Worm (Caenorhabditis elegans): ENCODE data around the gene F41G3.10.

- no peak for TF ChIP-seq nhr-12 (tag; optimal IDR thresholded peaks at IDR 0.05)
- no peak for TF ChIP-seq nhr-77 (tag; optimal IDR thresholded peaks at IDR 0.05)
- no peak for TF ChIP-seq daf-12 (tag; optimal IDR thresholded peaks at IDR 0.05)
- no peak for TF ChIP-seq nhr-76 (tag; optimal IDR thresholded peaks at IDR 0.05)
- no peak for TF ChIP-seq ceh-9 (tag; optimal IDR thresholded peaks at IDR 0.05)
- no peak for TF ChIP-seq elt-3 (tag; optimal IDR thresholded peaks at IDR 0.05)
Observed at ce11 chrII:6729331-6729730, 20.0 kb downstream of the F41G3.10 start, which contains the start of gene T14B4.8.

All from whole organism, L3 larva.